Worm (Caenorhabditis elegans): Measurements from ENCODE around the gene C44H9.7.

C44H9.7 gene

ce11 chrV:12806190-12806589 is 48.5 kb downstream of the C44H9.7 start, which contains the start of gene ZC443.7:
TSS of gene ZC443.7 (plus strand) at chrV:12806490.
- TF ChIP-seq fkh-3 (tag; optimal IDR thresholded peaks at IDR 0.05) (no peak), hlh-12 (tag; optimal IDR thresholded peaks at IDR 0.05) (no peak), attf-5 (GFP tag; optimal IDR thresholded peaks at IDR 0.05) (no peak), madf-6 (GFP tag; IDR thresholded peaks at IDR 0.05) (no peak), tlf-1 (GFP tag; optimal IDR thresholded peaks at IDR 0.05) (no peak), dox-1 (GFP tag; IDR thresholded peaks at IDR 0.05) (no peak)

- TF ChIP-seq him-1 (tag; optimal IDR thresholded peaks at IDR 0.05) (no peak), C17E4.6 (GFP tag; IDR thresholded peaks at IDR 0.05) (no peak), gei-17 (GFP tag; optimal IDR thresholded peaks at IDR 0.05) (no peak), C06A6.2 (GFP tag; conservative IDR thresholded peaks at IDR 0.05) (no peak), tlf-1 (GFP tag; optimal IDR thresholded peaks at IDR 0.05) (no peak), ama-1 (optimal IDR thresholded peaks at IDR 0.05) (no peak), ama-1 (GFP tag; optimal IDR thresholded peaks at IDR 0.05) (no peak), lsy-27 (tag; optimal IDR thresholded peaks at IDR 0.05; ENCODE audit: borderline replicate concordance, insufficient read depth) (no peak), tbx-9 (tag; optimal IDR thresholded peaks at IDR 0.05; ENCODE audit: borderline replicate concordance) (no peak), K12H6.12 (tag; optimal IDR thresholded peaks at IDR 0.05) (no peak), repo-1 (tag; optimal IDR thresholded peaks at IDR 0.05) (no peak), nfyb-1 (GFP tag; IDR thresholded peaks at IDR 0.05) (no peak), lag-1 (GFP tag; IDR thresholded peaks at IDR 0.05) (no peak), mel-28 (tag; optimal IDR thresholded peaks at IDR 0.05; ENCODE audit: borderline replicate concordance) (no peak), snpc-1.1 (tag; optimal IDR thresholded peaks at IDR 0.05; ENCODE audit: insufficient read depth) (no peak), F10E7.11 (tag; optimal IDR thresholded peaks at IDR 0.05) (no peak), pbrm-1 (GFP tag; IDR thresholded peaks at IDR 0.05) (no peak), Y95B8A.8 (GFP tag; IDR thresholded peaks at IDR 0.05) (no peak), tbp1 (GFP tag; optimal IDR thresholded peaks at IDR 0.05) (no peak), ztf-6 (GFP tag; IDR thresholded peaks at IDR 0.05) (no peak)
Measured at ce11 chrV:12803274-12803673, 51.4 kb downstream of the C44H9.7 start, which contains the start of gene srbc-45. TSS of gene srbc-45 (plus strand) at chrV:12803574.
